Worm (Caenorhabditis elegans): ENCODE measurements around the gene F58H1.7.

DNA sequence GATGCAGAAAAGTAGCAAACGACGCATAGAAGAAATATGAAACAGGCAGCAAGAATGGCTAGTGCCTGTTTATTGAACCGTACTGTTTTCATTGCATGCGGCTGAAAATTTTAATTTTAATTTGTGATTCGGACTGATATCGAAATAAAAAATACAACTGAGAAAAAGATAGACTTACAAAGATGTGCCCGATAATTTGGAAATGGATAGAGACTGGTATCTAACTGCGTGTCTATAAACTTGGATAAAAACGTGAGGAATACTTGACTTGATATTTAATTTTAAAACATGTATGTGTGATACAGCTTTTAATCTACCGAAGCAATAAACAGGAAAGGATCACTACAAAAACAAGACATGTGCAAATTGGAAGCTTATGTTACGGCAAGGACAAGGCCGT lies 20.8 kb upstream of the F58H1.7 start, which contains the start of gene mans-2:
- no peak for TF ChIP-seq ceh-79 (tag; optimal IDR thresholded peaks at IDR 0.05)
- no peak for TF ChIP-seq gei-17 (GFP tag; optimal IDR thresholded peaks at IDR 0.05)
- no peak for TF ChIP-seq sea-2 (GFP tag; IDR thresholded peaks at IDR 0.05)
- no peak for TF ChIP-seq nfyb-1 (GFP tag; IDR thresholded peaks at IDR 0.05)
- TF ChIP-seq T26A5.8 (tag; optimal IDR thresholded peaks at IDR 0.05), result no peak
- TF ChIP-seq lir-1 (GFP tag; conservative IDR thresholded peaks at IDR 0.05), result no peak
- no peak for TF ChIP-seq unc-62 (GFP tag; optimal IDR thresholded peaks at IDR 0.05)
- TF ChIP-seq him-1 (tag; optimal IDR thresholded peaks at IDR 0.05), result no peak
- TF ChIP-seq zim-3 (tag; optimal IDR thresholded peaks at IDR 0.05), result no peak
- TF ChIP-seq B0261.1 (tag; optimal IDR thresholded peaks at IDR 0.05), result no peak
- TF ChIP-seq nfya-1 (tag; optimal IDR thresholded peaks at IDR 0.05; ENCODE audit: borderline replicate concordance, insufficient read depth), result no peak
- no peak for TF ChIP-seq F49E8.2 (tag; optimal IDR thresholded peaks at IDR 0.05; ENCODE audit: insufficient read depth)
